Worm (Caenorhabditis elegans): ENCODE results near the gene W07G1.7.

W07G1.7 gene

ce11 chrII:13974136-13974535 is 8.0 kb upstream of the W07G1.7 start:
- TF ChIP-seq nhr-67 (tag; optimal IDR thresholded peaks at IDR 0.05) (no peak), zag-1 (tag; optimal IDR thresholded peaks at IDR 0.05) (no peak), aly-2 (tag; optimal IDR thresholded peaks at IDR 0.05) (no peak), ZK546.5 (tag; optimal IDR thresholded peaks at IDR 0.05) (no peak), fkh-10 (GFP tag; optimal IDR thresholded peaks at IDR 0.05) (no peak), fkh-2 (tag; optimal IDR thresholded peaks at IDR 0.05) (no peak), pha-4 (tag; optimal IDR thresholded peaks at IDR 0.05) (no peak), unc-39 (tag; optimal IDR thresholded peaks at IDR 0.05) (no peak), egl-5 (tag; optimal IDR thresholded peaks at IDR 0.05) (no peak), ceh-9 (tag; optimal IDR thresholded peaks at IDR 0.05) (no peak), nfya-1 (tag; optimal IDR thresholded peaks at IDR 0.05; ENCODE audit: insufficient read depth) (no peak), elt-2 (tag; optimal IDR thresholded peaks at IDR 0.05) (no peak), nhr-43 (tag; optimal IDR thresholded peaks at IDR 0.05; ENCODE audit: poor library complexity, severe bottlenecking) (no peak), sea-2 (GFP tag; optimal IDR thresholded peaks at IDR 0.05) (no peak), nhr-23 (tag; optimal IDR thresholded peaks at IDR 0.05) (no peak), ceh-28 (tag; optimal IDR thresholded peaks at IDR 0.05) (no peak), lsy-12 (tag; optimal IDR thresholded peaks at IDR 0.05) (no peak), snpc-4 (tag; optimal IDR thresholded peaks at IDR 0.05) (no peak), nhr-237 (tag; optimal IDR thresholded peaks at IDR 0.05) (no peak)

- TF ChIP-seq mml-1 (tag; optimal IDR thresholded peaks at IDR 0.05) = no peak
- TF ChIP-seq pqm-1 (tag; optimal IDR thresholded peaks at IDR 0.05) = peak; percentile 24
- peak; percentile 43 for TF ChIP-seq nhr-23 (tag; optimal IDR thresholded peaks at IDR 0.05)
- no peak for TF ChIP-seq sea-2 (GFP tag; optimal IDR thresholded peaks at IDR 0.05)
- TF ChIP-seq skn-1 (tag; optimal IDR thresholded peaks at IDR 0.05) = peak; percentile 3
- no peak for TF ChIP-seq nhr-237 (tag; optimal IDR thresholded peaks at IDR 0.05)
- no peak for TF ChIP-seq egl-27 (tag; optimal IDR thresholded peaks at IDR 0.05)
- no peak for TF ChIP-seq ama-1 (optimal IDR thresholded peaks at IDR 0.05)
- peak; percentile 52 for TF ChIP-seq elt-2 (tag; optimal IDR thresholded peaks at IDR 0.05)
- peak; percentile 7 for TF ChIP-seq ceh-28 (tag; optimal IDR thresholded peaks at IDR 0.05)
- peak; percentile 5 for TF ChIP-seq pha-4 (tag; optimal IDR thresholded peaks at IDR 0.05)
These were observed 7.4 kb upstream of the W07G1.7 start, which contains the start of gene Y39G8B.1 for ce11 chrII:13973514-13973913. Y39G8B.1 (minus strand) TSS chrII:13973812.

ce11 chrII:13972199-13972598 is 6.1 kb upstream of the W07G1.7 start:
- TF ChIP-seq elt-1 (tag; optimal IDR thresholded peaks at IDR 0.05) (no peak), unc-62 (GFP tag; optimal IDR thresholded peaks at IDR 0.05) (no peak), ztf-4 (tag; optimal IDR thresholded peaks at IDR 0.05) (no peak), ceh-9 (tag; optimal IDR thresholded peaks at IDR 0.05) (no peak), lsy-12 (tag; optimal IDR thresholded peaks at IDR 0.05) (no peak), fos-1 (tag; optimal IDR thresholded peaks at IDR 0.05) (no peak), ceh-82 (tag; optimal IDR thresholded peaks at IDR 0.05) (no peak), eor-1 (tag; optimal IDR thresholded peaks at IDR 0.05) (no peak), fkh-2 (tag; optimal IDR thresholded peaks at IDR 0.05) (no peak), lin-39 (tag; optimal IDR thresholded peaks at IDR 0.05) (no peak), sea-2 (GFP tag; optimal IDR thresholded peaks at IDR 0.05) (no peak), nhr-23 (tag; optimal IDR thresholded peaks at IDR 0.05) (no peak), mdl-1 (tag; optimal IDR thresholded peaks at IDR 0.05) (no peak), hmg-11 (tag; optimal IDR thresholded peaks at IDR 0.05) (no peak), ceh-16 (tag; optimal IDR thresholded peaks at IDR 0.05) (no peak), tbx-2 (tag; optimal IDR thresholded peaks at IDR 0.05) (no peak), pha-4 (tag; optimal IDR thresholded peaks at IDR 0.05) (no peak), nhr-237 (tag; optimal IDR thresholded peaks at IDR 0.05) (no peak), ama-1 (optimal IDR thresholded peaks at IDR 0.05) (no peak)

- TF ChIP-seq fkh-2 (tag; optimal IDR thresholded peaks at IDR 0.05) = no peak
These were observed 2.8 kb upstream of the W07G1.7 start, which contains the start of gene sre-43 for ce11 chrII:13968979-13969378. sre-43 (minus strand) TSS chrII:13969079.

- TF ChIP-seq nhr-76 (tag; optimal IDR thresholded peaks at IDR 0.05) (no peak), nhr-12 (tag; optimal IDR thresholded peaks at IDR 0.05) (no peak), mdl-1 (tag; optimal IDR thresholded peaks at IDR 0.05) (no peak)
These were observed 1.8 kb downstream of the W07G1.7 start for ce11 chrII:13964325-13964724.
